Fruit fly (Drosophila melanogaster) whole organism, larva: ENCODE measurements around the gene DIP-epsilon.

ENCODE experiments used
- noc ChIP-seq: fragments of 200-800 bp; sonication (Bioruptor generic); optimal IDR thresholded peaks from 3 replicates; lab custom pipeline; 2019; ENCODE audit warnings: missing biosample characterization, mild to moderate bottlenecking, missing genetic modification characterization, moderate library complexity

DIP-epsilon gene

DNA sequence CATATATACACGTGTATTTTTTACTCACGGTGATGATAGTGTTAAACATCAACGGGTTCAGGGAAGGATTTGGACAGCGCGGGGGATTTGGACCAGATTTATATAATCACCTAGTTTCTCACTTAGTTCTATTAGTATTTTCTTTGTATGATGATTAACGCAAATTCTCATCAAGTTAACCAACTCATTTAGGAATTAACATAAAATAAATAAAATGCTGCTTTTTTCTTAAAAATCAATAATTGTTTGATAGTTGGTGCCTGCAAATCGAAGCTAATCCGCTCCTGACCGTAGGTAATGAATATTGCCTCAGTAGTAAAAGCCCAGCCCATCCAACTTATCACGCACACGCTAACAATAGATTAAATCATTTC lies 59.3 kb downstream of the DIP-epsilon start:
- peak; percentile 98 for TF ChIP-seq noc (tag; lab: Kevin White, UChicago)

dm6 chr2L:6350984-6351808 lies 59.9 kb downstream of the DIP-epsilon start, which contains the start of gene CG9498:
Gene CG9498 (minus strand): TSS chr2L:6351034.
- peak; percentile 97 for TF ChIP-seq noc (tag; lab: Kevin White, UChicago)

DNA sequence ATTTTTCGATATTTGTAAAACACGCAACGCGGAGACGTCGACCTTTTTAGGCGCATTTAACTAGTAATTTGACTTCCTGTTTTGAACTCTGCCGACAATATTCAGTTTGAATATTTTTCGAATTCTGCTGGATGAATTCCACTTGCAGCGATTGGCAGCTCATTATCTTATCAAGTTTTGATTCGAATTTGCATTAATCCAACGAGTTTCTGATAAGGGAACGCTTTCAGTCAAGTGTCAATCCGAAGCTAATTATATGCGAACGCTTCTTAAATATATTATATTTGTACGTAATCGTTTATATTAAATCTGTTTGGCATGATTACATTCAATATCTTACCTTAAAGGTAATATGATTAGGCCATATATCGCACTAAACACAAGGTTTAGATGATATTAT lies 62.8 kb downstream of the DIP-epsilon start, which contains the start of gene CG9497:
Gene CG9497, minus strand, starts transcription at position 101 of the 400 bp plus-strand sequence.
- TF ChIP-seq noc (tag; lab: Kevin White, UChicago), result no peak

- TF ChIP-seq noc (tag; lab: Kevin White, UChicago), result peak; percentile 47
Measured at dm6 chr2L:6343084-6343873, 67.8 kb downstream of the DIP-epsilon start.

DNA sequence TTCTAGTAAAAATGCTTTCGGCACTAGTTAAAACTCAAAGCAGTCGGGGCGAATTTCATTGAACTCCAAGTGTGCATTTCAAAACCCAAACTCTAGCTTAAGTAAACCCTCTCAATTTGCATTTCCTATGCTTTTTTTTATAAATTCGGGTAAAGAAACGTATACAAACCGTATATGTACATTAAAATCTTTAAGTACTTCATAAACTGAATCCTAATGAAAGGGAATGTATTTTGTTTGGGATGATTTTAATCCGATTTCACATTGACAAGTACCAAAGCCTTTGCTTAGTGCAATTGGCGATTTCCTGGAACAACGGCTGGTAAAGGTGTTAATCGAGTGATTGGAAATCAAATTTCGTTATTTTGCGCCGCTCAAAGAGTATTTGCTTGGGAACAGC lies 69.9 kb downstream of the DIP-epsilon start:
- no peak for TF ChIP-seq noc (tag; lab: Kevin White, UChicago)

DNA sequence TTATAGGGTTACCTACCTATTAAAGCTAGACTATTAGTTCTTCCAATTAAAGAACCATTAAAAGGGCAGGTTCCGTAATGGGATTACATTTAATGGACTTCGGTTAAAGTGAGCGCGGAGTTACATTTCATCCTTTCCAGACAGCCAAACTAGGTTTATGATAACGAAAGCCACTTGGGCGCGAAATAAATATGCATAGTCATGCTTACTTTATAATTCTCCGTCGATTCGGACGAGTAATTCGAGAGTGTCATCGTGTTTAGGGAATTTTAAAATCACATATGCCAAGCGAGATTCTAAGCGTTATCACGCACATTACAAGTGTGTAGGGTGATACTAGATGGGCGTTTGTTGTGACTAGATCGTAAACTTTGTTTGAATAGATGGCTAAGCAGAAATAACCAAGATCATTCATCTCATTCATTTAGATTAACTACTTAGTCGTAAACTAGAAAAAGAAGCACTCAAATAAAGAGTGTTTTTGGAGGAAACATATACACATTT lies 70.9 kb downstream of the DIP-epsilon start:
- TF ChIP-seq noc (tag; lab: Kevin White, UChicago), result no peak

dm6 chr2L:6339010-6339897 lies 71.9 kb downstream of the DIP-epsilon start:
- peak; percentile 54 for TF ChIP-seq noc (tag; lab: Kevin White, UChicago)

- no peak for TF ChIP-seq noc (tag; lab: Kevin White, UChicago)
Measured at dm6 chr2L:6338367-6338975, 72.7 kb downstream of the DIP-epsilon start, which contains the start of the genes Pez and Cpr. Gene Pez (minus strand): TSS chr2L:6338671. Gene Cpr (plus strand): TSS chr2L:6338836.

dm6 chr2L:6337843-6338366 lies 73.2 kb downstream of the DIP-epsilon start:
- TF ChIP-seq noc (tag; lab: Kevin White, UChicago), result no peak
